Fruit fly (Drosophila melanogaster) whole organism, embryonic: Measurements from ENCODE around the gene Ctl1.

Source experiments
- Asciz ChIP-seq: fragments of 200-800 bp; sonication (Bioruptor generic); optimal IDR thresholded peaks from 2 replicates; lab custom pipeline; 2017; ENCODE audit warnings: missing biosample characterization, mild to moderate bottlenecking, missing genetic modification characterization, missing genetic modification reagents
- Blimp-1 ChIP-seq: fragments of 200-800 bp; sonication (Bioruptor generic); optimal IDR thresholded peaks from 3 replicates; lab custom pipeline; 2018; ENCODE audit warnings: missing biosample characterization, missing genetic modification characterization, mild to moderate bottlenecking, moderate library complexity, missing genetic modification reagents
- CG10543 ChIP-seq: fragments of 200-800 bp; sonication (Bioruptor generic); optimal IDR thresholded peaks from 3 replicates; lab custom pipeline; 2017; ENCODE audit warnings: missing biosample characterization, mild to moderate bottlenecking, missing genetic modification characterization, moderate library complexity
- CG11085 ChIP-seq: fragments of 200-800 bp; sonication (Bioruptor generic); IDR thresholded peaks from 2 replicates; pipeline ENCODE4 v1.3.6; 2022; ENCODE audit warnings: missing biosample characterization, missing genetic modification characterization
- CG12391 ChIP-seq: fragments of 200-800 bp; sonication (Bioruptor generic); optimal IDR thresholded peaks from 3 replicates; lab custom pipeline; 2018; ENCODE audit warnings: missing biosample characterization, mild to moderate bottlenecking, missing genetic modification characterization, moderate library complexity
- CG13123 ChIP-seq: fragments of 200-800 bp; sonication (Bioruptor generic); optimal IDR thresholded peaks from 2 replicates; lab custom pipeline; 2016; ENCODE audit warnings: missing biosample characterization, missing genetic modification characterization
- CG13424 ChIP-seq: fragments of 200-800 bp; sonication (Bioruptor generic); optimal IDR thresholded peaks from 2 replicates; lab custom pipeline; 2019; ENCODE audit warnings: missing biosample characterization, mild to moderate bottlenecking, missing genetic modification characterization, moderate library complexity
- CG14710 ChIP-seq: fragments of 200-800 bp; sonication (Bioruptor generic); optimal IDR thresholded peaks from 3 replicates; lab custom pipeline; 2019; ENCODE audit warnings: missing biosample characterization, mild to moderate bottlenecking, missing genetic modification characterization, moderate library complexity
- CG18599 ChIP-seq: fragments of 200-800 bp; sonication (Bioruptor generic); optimal IDR thresholded peaks from 3 replicates; lab custom pipeline; 2017; ENCODE audit warnings: missing biosample characterization, missing genetic modification characterization, mild to moderate bottlenecking, moderate library complexity, missing genetic modification reagents
- CG2129 ChIP-seq: fragments of 200-800 bp; sonication (Bioruptor generic); IDR thresholded peaks from 2 replicates; pipeline ENCODE4 v1.3.6; 2022; ENCODE audit warnings: missing biosample characterization, missing genetic modification characterization; ENCODE audit not compliant: partially characterized antibody
- CG2202 ChIP-seq: fragments of 200-800 bp; sonication (Bioruptor generic); optimal IDR thresholded peaks from 2 replicates; lab custom pipeline; 2018; ENCODE audit warnings: missing biosample characterization, mild to moderate bottlenecking, missing genetic modification characterization
- CG3838 ChIP-seq: fragments of 200-800 bp; sonication (Bioruptor generic); optimal IDR thresholded peaks from 3 replicates; lab custom pipeline; 2016; ENCODE audit warnings: missing biosample characterization, missing genetic modification characterization
- CG4424 ChIP-seq: fragments of 200-800 bp; sonication (Bioruptor generic); optimal IDR thresholded peaks from 3 replicates; lab custom pipeline; 2016; ENCODE audit warnings: missing biosample characterization, missing genetic modification characterization
- CG4730 ChIP-seq: fragments of 200-800 bp; sonication (Bioruptor generic); IDR thresholded peaks from 2 replicates; pipeline ENCODE4 v1.3.6; 2022; ENCODE audit warnings: missing biosample characterization, missing genetic modification characterization
- CG5245 ChIP-seq: fragments of 200-800 bp; sonication (Bioruptor generic); optimal IDR thresholded peaks from 3 replicates; lab custom pipeline; 2016; ENCODE audit warnings: missing biosample characterization, missing genetic modification characterization
- CG5953 ChIP-seq: fragments of 200-800 bp; sonication (Bioruptor generic); IDR thresholded peaks from 2 replicates; pipeline ENCODE4 v1.3.6; 2022; ENCODE audit warnings: missing biosample characterization, missing genetic modification characterization
- CG6689 ChIP-seq: fragments of 200-800 bp; sonication (Bioruptor generic); IDR thresholded peaks from 2 replicates; pipeline ENCODE4 v1.3.6; 2022; ENCODE audit warnings: missing biosample characterization, missing genetic modification characterization
- CG7372 ChIP-seq: fragments of 200-800 bp; sonication (Bioruptor generic); IDR thresholded peaks from 2 replicates; pipeline ENCODE4 v1.3.6; 2022; ENCODE audit warnings: missing biosample characterization, missing genetic modification characterization
- Chrac-16 ChIP-seq: fragments of 200-800 bp; sonication (Bioruptor generic); optimal IDR thresholded peaks from 3 replicates; lab custom pipeline; 2016; ENCODE audit warnings: missing biosample characterization, missing genetic modification characterization
- CoRest ChIP-seq: fragments of 200-800 bp; sonication (Bioruptor generic); optimal IDR thresholded peaks from 3 replicates; lab custom pipeline; 2018; ENCODE audit warnings: missing biosample characterization, mild to moderate bottlenecking, missing genetic modification characterization, moderate library complexity
- CrebB ChIP-seq: fragments of 200-800 bp; sonication (Bioruptor generic); optimal IDR thresholded peaks from 3 replicates; lab custom pipeline; 2018; ENCODE audit warnings: missing biosample characterization, mild to moderate bottlenecking, missing genetic modification characterization
- Dek ChIP-seq: fragments of 200-800 bp; sonication (Bioruptor generic); optimal IDR thresholded peaks from 3 replicates; lab custom pipeline; 2019; ENCODE audit warnings: missing biosample characterization, mild to moderate bottlenecking, missing genetic modification characterization, moderate library complexity
- Dip3 ChIP-seq: fragments of 200-800 bp; sonication (Bioruptor generic); optimal IDR thresholded peaks from 3 replicates; lab custom pipeline; 2016; ENCODE audit warnings: missing biosample characterization, missing genetic modification characterization
- Doc3 ChIP-seq: fragments of 200-800 bp; sonication (Bioruptor generic); IDR thresholded peaks from 3 replicates; pipeline ENCODE4 v1.3.6; 2022; ENCODE audit warnings: missing biosample characterization, missing genetic modification characterization; ENCODE audit not compliant: partially characterized antibody
- Dp ChIP-seq: fragments of 200-800 bp; sonication (Bioruptor generic); optimal IDR thresholded peaks from 2 replicates; lab custom pipeline; 2018; ENCODE audit warnings: missing biosample characterization, mild to moderate bottlenecking, missing genetic modification characterization, moderate library complexity
- E2f1 ChIP-seq: fragments of 200-800 bp; sonication (Bioruptor generic); IDR thresholded peaks from 2 replicates; pipeline ENCODE4 v1.3.6; 2022; ENCODE audit warnings: missing biosample characterization, missing genetic modification characterization
- Ets97D ChIP-seq: fragments of 200-800 bp; sonication (Bioruptor generic); optimal IDR thresholded peaks from 3 replicates; lab custom pipeline; 2016; ENCODE audit warnings: missing biosample characterization, missing genetic modification characterization
- Fer1 ChIP-seq: fragments of 200-800 bp; sonication (Bioruptor generic); optimal IDR thresholded peaks from 2 replicates; lab custom pipeline; 2017; ENCODE audit warnings: missing biosample characterization, mild to moderate bottlenecking, missing genetic modification characterization
- Gsc ChIP-seq: fragments of 200-800 bp; sonication (Bioruptor generic); IDR thresholded peaks from 2 replicates; pipeline ENCODE4 v1.3.6; 2022; ENCODE audit warnings: missing biosample characterization, missing genetic modification characterization
- Lhr ChIP-seq: fragments of 200-800 bp; sonication (Bioruptor generic); optimal IDR thresholded peaks from 3 replicates; lab custom pipeline; 2017; ENCODE audit warnings: mild to moderate bottlenecking, missing biosample characterization, missing genetic modification reagents, missing genetic modification characterization
- Nf-YB ChIP-seq: fragments of 200-800 bp; sonication (Bioruptor generic); optimal IDR thresholded peaks from 3 replicates; lab custom pipeline; 2019; ENCODE audit warnings: missing biosample characterization, mild to moderate bottlenecking, missing genetic modification characterization, moderate library complexity
- Oaz ChIP-seq: fragments of 200-800 bp; sonication (Bioruptor generic); IDR thresholded peaks from 2 replicates; pipeline ENCODE4 v1.3.6; 2022; ENCODE audit warnings: missing biosample characterization, missing genetic modification characterization
- Sry-δ ChIP-seq: fragments of 200-800 bp; sonication (Bioruptor generic); optimal IDR thresholded peaks from 2 replicates; lab custom pipeline; 2016; ENCODE audit warnings: missing biosample characterization, missing genetic modification characterization
- Stat92E ChIP-seq, 3 experiments: fragments of >200 bp in 2 of 3; fragments of 200-800 bp in 1 of 3; sonication (Bioruptor generic) in 1 of 3; optimal IDR thresholded peaks; 2 replicates each; lab custom pipeline; 2017 to 2019; ENCODE audit warnings: missing biosample characterization in 3 of 3, missing genetic modification characterization in 3 of 3, mild to moderate bottlenecking in 1 of 3, moderate library complexity in 1 of 3
- Vsx1 ChIP-seq: fragments of 200-800 bp; sonication (Bioruptor generic); optimal IDR thresholded peaks from 2 replicates; lab custom pipeline; 2017; ENCODE audit warnings: missing biosample characterization, mild to moderate bottlenecking, missing genetic modification characterization, missing genetic modification reagents
- ase ChIP-seq: fragments of 200-800 bp; sonication (Bioruptor generic); IDR thresholded peaks from 3 replicates; pipeline ENCODE4 v1.3.6; 2022; ENCODE audit warnings: missing biosample characterization, missing genetic modification characterization
- cad ChIP-seq: fragments of >200 bp; optimal IDR thresholded peaks from 2 replicates; lab custom pipeline; 2017; ENCODE audit warnings: missing biosample characterization, missing genetic modification characterization
- dimm ChIP-seq: fragments of 200-800 bp; sonication (Bioruptor generic); IDR thresholded peaks from 2 replicates; pipeline ENCODE4 v1.3.6; 2022; ENCODE audit warnings: missing biosample characterization, missing genetic modification characterization
- ewg ChIP-seq: fragments of 200-800 bp; sonication (Bioruptor generic); optimal IDR thresholded peaks from 3 replicates; lab custom pipeline; 2017; ENCODE audit warnings: mild to moderate bottlenecking, missing biosample characterization, missing genetic modification reagents, missing genetic modification characterization
- jumu ChIP-seq: fragments of 200-800 bp; sonication (Bioruptor generic); optimal IDR thresholded peaks from 3 replicates; lab custom pipeline; 2016; ENCODE audit warnings: missing biosample characterization, missing genetic modification characterization
- nerfin-2 ChIP-seq: fragments of 200-800 bp; sonication (Bioruptor generic); IDR thresholded peaks from 2 replicates; pipeline ENCODE4 v1.3.6; 2022; ENCODE audit warnings: missing biosample characterization, missing genetic modification characterization; ENCODE audit not compliant: partially characterized antibody
- pzg ChIP-seq: fragments of 200-800 bp; sonication (Bioruptor generic); optimal IDR thresholded peaks from 3 replicates; lab custom pipeline; 2018; ENCODE audit warnings: missing biosample characterization, mild to moderate bottlenecking, missing genetic modification characterization, moderate library complexity
- ro ChIP-seq: fragments of 200-800 bp; sonication (Bioruptor generic); IDR thresholded peaks from 2 replicates; pipeline ENCODE4 v1.3.6; 2022; ENCODE audit warnings: missing biosample characterization, missing genetic modification characterization
- run ChIP-seq: fragments of 200-800 bp; sonication (Bioruptor generic); optimal IDR thresholded peaks from 3 replicates; lab custom pipeline; 2018; ENCODE audit warnings: missing biosample characterization, mild to moderate bottlenecking, missing genetic modification characterization
- sens-2 ChIP-seq: fragments of 200-800 bp; sonication (Bioruptor generic); IDR thresholded peaks from 2 replicates; pipeline ENCODE4 v1.3.6; 2022; ENCODE audit warnings: missing biosample characterization, missing genetic modification characterization
- stwl ChIP-seq: fragments of 200-800 bp; sonication (Bioruptor generic); optimal IDR thresholded peaks from 3 replicates; lab custom pipeline; 2018; ENCODE audit warnings: missing biosample characterization, mild to moderate bottlenecking, missing genetic modification characterization, moderate library complexity
- tin ChIP-seq: fragments of 200-800 bp; sonication (Bioruptor generic); optimal IDR thresholded peaks from 3 replicates; lab custom pipeline; 2016; ENCODE audit warnings: missing biosample characterization, missing genetic modification characterization
- twi ChIP-seq: fragments of 200-800 bp; optimal IDR thresholded peaks from 2 replicates; lab custom pipeline; 2019; ENCODE audit warnings: missing biosample characterization, mild to moderate bottlenecking, missing genetic modification characterization, moderate library complexity

The Ctl1 gene

DNA sequence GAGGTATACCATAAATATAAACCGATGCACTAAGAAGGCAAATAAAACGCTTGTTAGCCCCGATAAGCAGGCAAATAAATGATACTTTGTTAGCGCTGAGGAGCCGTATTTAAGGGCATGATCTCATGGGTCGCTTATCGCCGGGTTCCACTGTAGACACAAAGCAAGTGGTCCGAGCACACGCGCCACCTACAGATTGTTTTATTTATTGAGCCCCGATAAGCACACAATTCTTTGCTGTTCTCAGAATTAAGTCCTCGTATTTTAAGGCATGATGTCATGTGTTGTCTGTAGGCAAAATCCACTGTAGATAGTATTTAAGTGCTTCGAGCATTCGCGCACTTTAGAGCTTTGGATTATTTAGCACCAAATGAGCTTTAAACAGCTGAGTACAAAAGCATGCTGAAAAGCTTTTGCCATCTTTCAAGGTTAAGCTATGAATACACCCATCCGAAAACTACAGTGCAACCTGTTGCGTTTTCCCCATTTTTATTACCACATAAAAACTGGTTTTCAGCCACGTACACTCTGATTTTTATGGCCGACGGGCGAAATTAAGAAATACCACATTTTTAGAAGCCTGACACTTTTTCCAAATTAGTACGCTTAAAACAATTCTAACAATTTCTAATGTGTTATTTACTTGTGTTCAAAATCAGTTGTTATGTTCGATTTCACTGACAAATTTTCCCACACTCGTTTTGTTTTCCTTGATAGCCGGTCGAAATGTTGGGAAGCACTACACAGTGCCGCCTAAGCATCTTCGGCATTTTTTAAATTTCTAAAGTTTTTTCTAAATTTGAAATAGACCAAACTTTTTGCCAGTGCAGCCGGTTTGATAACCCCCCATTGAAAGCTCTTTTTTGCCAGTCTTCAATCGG is 38.1 kb upstream of the Ctl1 start, which contains the start of gene Sqor (continued):
- TF ChIP-seq ewg (peak; percentile 55), sens-2 (GFP tag; lab: Robert Waterston, UW) (peak; percentile 37; the same call in 1 of the 2 replicates), Nf-YB (GFP tag; lab: Kevin White, UChicago) (peak; percentile 68), CG13123 (peak; percentile 29), stwl (tag; lab: Kevin White, UChicago) (peak; percentile 19), CG5245 (GFP tag; lab: Kevin White, UChicago) (peak; percentile 57), ase (peak; percentile 76; the same call in 2 of the 3 replicates), CG18599 (GFP tag; lab: Kevin White, UChicago) (peak; percentile 88), jumu (GFP tag; lab: Kevin White, UChicago) (peak; percentile 82), run (peak; percentile 79), CG4424 (GFP tag; lab: Kevin White, UChicago) (peak; percentile 66), Oaz (peak; percentile 72), Dip3 (GFP tag; lab: Kevin White, UChicago) (peak; percentile 92), Asciz (GFP tag; lab: Kevin White, UChicago) (peak; percentile 82), CG10543 (GFP tag; lab: Kevin White, UChicago) (peak; percentile 92), CG5953 (GFP tag; lab: Robert Waterston, UW) (peak; percentile 51; the same call in 1 of the 2 replicates), Lhr (peak; percentile 28), Gsc (GFP tag; lab: Robert Waterston, UW) (no peak), Doc3 (GFP tag; lab: Robert Waterston, UW) (no peak), CG4730 (GFP tag; lab: Robert Waterston, UW) (peak; percentile 76), Fer1 (GFP tag; lab: Kevin White, UChicago) (peak; percentile 89), CG3838 (GFP tag; lab: Kevin White, UChicago) (peak; percentile 52), Blimp-1 (GFP tag; lab: Kevin White, UChicago) (peak; percentile 62), Dek (peak; percentile 91), CrebB (tag; lab: Kevin White, UChicago) (peak; percentile 73), dimm (GFP tag; lab: Robert Waterston, UW) (peak; percentile 62; the same call in 1 of the 2 replicates), ro (GFP tag; lab: Robert Waterston, UW) (peak; percentile 43; the same call in 1 of the 2 replicates), CG12391 (peak; percentile 84), Vsx1 (GFP tag; lab: Kevin White, UChicago) (no peak), cad (no peak), CG2202 (tag; lab: Kevin White, UChicago) (peak; percentile 43), Sry-δ (GFP tag; lab: Kevin White, UChicago) (peak; percentile 28)

DNA sequence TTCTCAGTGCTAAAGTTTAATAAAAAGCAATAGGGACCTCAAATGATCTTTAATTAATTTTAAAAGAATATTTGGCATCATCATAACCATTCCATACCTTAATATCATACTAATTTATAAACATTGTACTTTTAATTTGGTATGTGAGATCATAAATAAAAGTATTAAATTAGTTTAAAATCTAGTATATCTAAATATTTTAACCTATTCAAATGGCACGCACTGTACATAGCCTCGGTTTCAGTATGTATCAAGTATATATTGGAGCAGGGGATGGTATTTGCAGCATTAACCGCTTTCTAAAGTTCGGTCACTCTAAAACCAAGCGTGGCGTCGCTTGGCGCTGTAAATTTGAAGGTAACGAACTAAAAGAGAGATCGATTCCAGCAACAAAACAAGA is 35.3 kb upstream of the Ctl1 start, which contains the start of gene pav:
Gene pav, plus strand, starts transcription at position 307 of the 400 bp plus-strand sequence.
- TF ChIP-seq CG11085 (GFP tag; lab: Robert Waterston, UW) (0 out of 2 replicates have a peak, but pooled peaks have one; percentile 11), nerfin-2 (GFP tag; lab: Robert Waterston, UW) (no peak), Dp (peak; percentile 92), CG6689 (GFP tag; lab: Robert Waterston, UW) (peak; percentile 4; the same call in 1 of the 2 replicates), Stat92E (GFP tag; optimal IDR thresholded peaks at IDR 0.05; lab: Kevin White, UChicago) (peak in 1 of 3 experiments; percentile 42), pzg (GFP tag; lab: Kevin White, UChicago) (peak; percentile 77), CG2129 (no peak), jumu (GFP tag; lab: Kevin White, UChicago) (no peak), CG7372 (GFP tag; lab: Robert Waterston, UW) (peak; percentile 58), Chrac-16 (GFP tag; lab: Kevin White, UChicago) (peak; percentile 14), CG14710 (peak; percentile 65), E2f1 (peak; percentile 37; the same call in 1 of the 2 replicates), twi (no peak), tin (peak; percentile 28), CG13424 (peak; percentile 53), Ets97D (GFP tag; lab: Kevin White, UChicago) (peak; percentile 42), CoRest (tag; lab: Kevin White, UChicago) (peak; percentile 70)
